Worm (Caenorhabditis elegans) whole organism, young adult: ENCODE data around the gene col-40.

ENCODE experiments used
- bed-2 ChIP-seq: fragments of 200-800 bp; sonication (Bioruptor generic); IDR thresholded peaks from 2 replicates; pipeline ENCODE4 v1.3.6; 2022; ENCODE audit warnings: missing genetic modification reagents, missing genetic modification characterization, missing compliant biosample characterization
- ekl-4 ChIP-seq: fragments of 200-800 bp; sonication (Bioruptor generic); IDR thresholded peaks from 2 replicates; pipeline ENCODE4 v1.3.6; 2022; ENCODE audit warnings: missing genetic modification reagents, missing genetic modification characterization, missing compliant biosample characterization
- him-1 ChIP-seq: sonication (generic microtip); optimal IDR thresholded peaks from 2 replicates; lab custom pipeline; 2016; ENCODE audit warnings: missing genotype, missing genetic modification reagents, missing genetic modification characterization, missing compliant biosample characterization
- nhr-27 ChIP-seq: fragments of 200-800 bp; sonication (Bioruptor generic); optimal IDR thresholded peaks from 2 replicates; lab custom pipeline; 2018; ENCODE audit warnings: mild to moderate bottlenecking, missing genetic modification characterization, moderate library complexity, missing compliant biosample characterization
- nhr-90 ChIP-seq: sonication (generic microtip); optimal IDR thresholded peaks from 2 replicates; lab custom pipeline; 2016; ENCODE audit warnings: missing genotype, mild to moderate bottlenecking, missing genetic modification characterization, missing compliant biosample characterization
- pha-4 ChIP-seq: fragments of 150-350 bp; sonication (generic microtip); optimal IDR thresholded peaks from 2 replicates; lab custom pipeline; 2014; ENCODE audit warnings: missing biosample characterization, missing genetic modification reagents, missing genetic modification characterization
- sea-2 ChIP-seq: fragments of 200-800 bp; sonication (Bioruptor generic); IDR thresholded peaks from 2 replicates; pipeline ENCODE4 v1.3.6; 2022; ENCODE audit warnings: missing genetic modification characterization, missing compliant biosample characterization
- snpc-1.3 ChIP-seq: sonication (generic microtip); optimal IDR thresholded peaks from 2 replicates; lab custom pipeline; 2017; ENCODE audit warnings: missing genetic modification characterization, mild to moderate bottlenecking, missing compliant biosample characterization, antibody characterized with exemption, moderate library complexity, missing genotype, missing genetic modification reagents; ENCODE audit not compliant: insufficient read depth
- snpc-4 ChIP-seq, 5 experiments: fragments of 150-350 bp in 1 of 5; sonication (generic microtip) in 4 of 5; optimal IDR thresholded peaks; 2 replicates each; lab custom pipeline; 2014 to 2018; ENCODE audit warnings: missing genetic modification characterization in 5 of 5, missing biosample characterization in 3 of 5, antibody characterized with exemption in 2 of 5, mild to moderate bottlenecking in 2 of 5, missing compliant biosample characterization in 2 of 5, missing genotype in 2 of 5, moderate library complexity in 2 of 5, missing genetic modification reagents in 1 of 5
- ztf-18 ChIP-seq: sonication (generic microtip); optimal IDR thresholded peaks from 2 replicates; lab custom pipeline; 2016; ENCODE audit warnings: missing genotype, mild to moderate bottlenecking, missing genetic modification characterization, missing compliant biosample characterization

DNA sequence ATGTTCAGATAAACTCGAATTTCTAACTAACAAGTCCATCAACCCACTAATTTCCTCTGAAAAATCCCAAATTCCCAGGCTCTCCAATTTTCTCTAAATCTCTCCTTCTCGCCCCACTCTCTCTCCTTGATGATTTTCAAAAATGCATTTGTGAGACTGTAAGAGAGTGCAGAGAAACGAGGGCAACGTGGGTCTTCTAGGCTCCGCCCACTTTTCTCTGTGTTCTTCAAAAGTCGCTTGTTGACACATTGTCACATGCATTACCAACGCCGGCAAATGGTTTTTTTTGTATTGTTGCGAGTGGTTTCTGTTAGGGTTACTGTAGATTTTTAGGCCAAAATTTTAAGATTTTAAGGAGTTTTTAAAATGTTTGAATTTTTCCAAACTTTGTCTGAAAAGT, 20.3 kb downstream of the col-40 start:
- no peak for TF ChIP-seq snpc-1.3 (tag; lab: Kevin White, UChicago)
- no peak for TF ChIP-seq nhr-27
- TF ChIP-seq snpc-4 (GFP tag; optimal IDR thresholded peaks at IDR 0.05; lab: Kevin White, UChicago): no peak
- no peak for TF ChIP-seq snpc-4 (tag; optimal IDR thresholded peaks at IDR 0.05; lab: Kevin White, UChicago)
- TF ChIP-seq him-1: no peak
- no peak for TF ChIP-seq nhr-90
- TF ChIP-seq bed-2 (GFP tag; lab: Robert Waterston, UW): no peak
- TF ChIP-seq ekl-4: no peak
- TF ChIP-seq sea-2 (GFP tag; lab: Robert Waterston, UW): no peak
- no peak for TF ChIP-seq ztf-18 (tag; lab: Kevin White, UChicago)
- TF ChIP-seq pha-4 (tag; lab: Kevin White, UChicago): no peak
